Fruit fly (Drosophila melanogaster): ENCODE data around the gene nsl1.

nsl1 gene

DNA sequence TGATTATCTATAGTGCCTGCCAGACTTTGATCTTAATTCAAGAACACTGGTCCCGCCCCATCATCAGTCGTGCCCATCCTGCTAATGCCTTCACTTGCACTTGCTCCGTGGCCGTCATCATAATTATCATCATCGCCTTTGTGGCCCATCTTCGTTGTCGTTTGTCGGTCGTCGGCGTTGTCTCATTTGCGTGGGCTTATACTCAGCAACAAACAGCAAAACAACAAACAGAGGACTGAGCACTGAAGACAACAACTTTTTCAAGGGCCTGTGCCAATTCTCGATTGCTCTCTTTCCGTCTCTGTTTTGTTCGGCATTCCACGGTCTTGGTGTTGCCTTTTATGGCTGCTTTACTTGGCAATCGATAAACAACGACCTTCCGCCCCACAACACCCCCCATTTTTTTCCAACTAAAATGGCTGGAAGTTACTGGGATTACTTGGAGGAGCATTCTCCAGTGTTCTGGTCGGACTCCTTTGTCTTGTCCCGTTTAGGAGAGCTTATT is 14.3 kb downstream of the nsl1 start:
- TF ChIP-seq Crg-1 (GFP tag; optimal IDR thresholded peaks at IDR 0.05), result no peak
- TF ChIP-seq CG33017 (tag; optimal IDR thresholded peaks at IDR 0.05), result no peak
- no peak for TF ChIP-seq kay (GFP tag; ENCODE audit: borderline replicate concordance)
- no peak for TF ChIP-seq CG7101 (tag; optimal IDR thresholded peaks at IDR 0.05)
- TF ChIP-seq pad (GFP tag; optimal IDR thresholded peaks at IDR 0.05), result no peak
- no peak for TF ChIP-seq cnc (optimal IDR thresholded peaks at IDR 0.05)
- TF ChIP-seq CG11617 (GFP tag; optimal IDR thresholded peaks at IDR 0.05), result no peak
- no peak for TF ChIP-seq bab1 (GFP tag; optimal IDR thresholded peaks at IDR 0.05)
- TF ChIP-seq CG7045 (GFP tag; optimal IDR thresholded peaks at IDR 0.05), result no peak
- TF ChIP-seq Mnt (GFP tag; optimal IDR thresholded peaks at IDR 0.05), result no peak
- TF ChIP-seq CG12768 (GFP tag; optimal IDR thresholded peaks at IDR 0.05), result no peak
- no peak for TF ChIP-seq toe (GFP tag; optimal IDR thresholded peaks at IDR 0.05)
- TF ChIP-seq CG5204 (GFP tag; optimal IDR thresholded peaks at IDR 0.05), result no peak
- TF ChIP-seq CG14711 (tag; optimal IDR thresholded peaks at IDR 0.05), result no peak
- no peak for TF ChIP-seq Hr96 (GFP tag; optimal IDR thresholded peaks at IDR 0.05)
- no peak for TF ChIP-seq CG1620 (GFP tag; optimal IDR thresholded peaks at IDR 0.05)
- no peak for TF ChIP-seq cic (GFP tag; optimal IDR thresholded peaks at IDR 0.05)
- no peak for TF ChIP-seq Clk (GFP tag; optimal IDR thresholded peaks at IDR 0.05)

dm6 chr3R:15810369-15810768 is 16.8 kb downstream of the nsl1 start:
- no peak for TF ChIP-seq pad (GFP tag; optimal IDR thresholded peaks at IDR 0.05)
- no peak for TF ChIP-seq toe (GFP tag; optimal IDR thresholded peaks at IDR 0.05)
- no peak for TF ChIP-seq bab1 (GFP tag; optimal IDR thresholded peaks at IDR 0.05)
- no peak for TF ChIP-seq CG7101 (tag; optimal IDR thresholded peaks at IDR 0.05)
- no peak for TF ChIP-seq cnc (optimal IDR thresholded peaks at IDR 0.05)
- TF ChIP-seq CG5204 (GFP tag; optimal IDR thresholded peaks at IDR 0.05), result no peak
- TF ChIP-seq kay (GFP tag; ENCODE audit: borderline replicate concordance), result no peak
- TF ChIP-seq CG12768 (GFP tag; optimal IDR thresholded peaks at IDR 0.05), result no peak
- TF ChIP-seq CG7045 (GFP tag; optimal IDR thresholded peaks at IDR 0.05), result no peak
- TF ChIP-seq CG14711 (tag; optimal IDR thresholded peaks at IDR 0.05), result no peak

- TF ChIP-seq tj (GFP tag; optimal IDR thresholded peaks at IDR 0.05), result no peak
- TF ChIP-seq bab1 (GFP tag; optimal IDR thresholded peaks at IDR 0.05), result peak; percentile 31
These were observed 20.6 kb downstream of the nsl1 start for dm6 chr3R:15814150-15814549.

DNA sequence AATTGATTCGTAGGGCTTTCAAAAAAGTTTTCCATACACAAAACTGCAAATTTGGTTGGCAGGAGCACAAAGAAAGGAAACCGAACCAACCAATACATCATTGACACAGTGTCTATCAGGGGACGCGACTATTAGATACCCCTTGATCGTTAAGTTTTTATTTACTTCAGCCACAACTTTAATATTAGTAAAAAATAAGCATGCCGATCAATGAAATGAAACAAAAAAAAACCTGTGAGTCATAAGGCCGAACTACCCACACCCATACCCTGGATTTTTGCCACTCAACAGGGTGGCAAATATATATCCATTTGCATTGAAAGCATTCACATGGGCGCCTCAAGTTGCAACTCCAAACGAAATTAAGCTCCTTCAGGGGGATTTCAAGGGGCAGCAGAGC is 22.7 kb downstream of the nsl1 start:
- TF ChIP-seq kay (GFP tag; ENCODE audit: borderline replicate concordance), result no peak
- no peak for TF ChIP-seq tj (GFP tag; optimal IDR thresholded peaks at IDR 0.05)
- no peak for TF ChIP-seq CG12768 (GFP tag; optimal IDR thresholded peaks at IDR 0.05)
- no peak for TF ChIP-seq CG7045 (GFP tag; optimal IDR thresholded peaks at IDR 0.05)
- no peak for TF ChIP-seq CG14711 (tag; optimal IDR thresholded peaks at IDR 0.05)
- TF ChIP-seq cnc (optimal IDR thresholded peaks at IDR 0.05), result no peak

DNA sequence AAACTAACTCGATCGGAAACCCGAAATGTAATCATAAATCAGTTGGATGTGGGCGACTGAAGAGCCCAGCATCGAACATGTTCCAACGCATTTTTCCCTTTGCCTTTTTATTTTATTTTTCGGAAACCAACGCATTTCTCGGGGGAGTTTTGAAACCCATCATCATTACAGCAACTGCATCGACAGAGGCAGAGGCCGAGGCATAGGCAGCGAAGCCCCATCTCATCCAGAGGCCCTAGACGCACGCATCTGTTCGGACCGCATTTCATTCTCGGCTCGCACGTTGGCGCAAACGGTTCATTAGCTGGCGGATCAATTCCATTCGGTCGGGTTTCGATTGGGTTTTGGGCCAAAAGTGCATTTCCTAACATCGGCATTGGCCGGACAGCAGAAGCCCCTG is 31.9 kb downstream of the nsl1 start, which contains the start of gene CG4576:
CG4576 (plus strand) TSS at position 227 of the 400 bp plus-strand sequence.
- TF ChIP-seq ovo (GFP tag; optimal IDR thresholded peaks at IDR 0.05) (no peak), cic (GFP tag; optimal IDR thresholded peaks at IDR 0.05) (no peak), CG11617 (GFP tag; optimal IDR thresholded peaks at IDR 0.05) (no peak), bab1 (GFP tag; optimal IDR thresholded peaks at IDR 0.05) (no peak), pad (GFP tag; optimal IDR thresholded peaks at IDR 0.05) (no peak), CG7101 (tag; optimal IDR thresholded peaks at IDR 0.05) (no peak), CG7045 (GFP tag; optimal IDR thresholded peaks at IDR 0.05) (no peak), CG12768 (GFP tag; optimal IDR thresholded peaks at IDR 0.05) (no peak), cnc (optimal IDR thresholded peaks at IDR 0.05) (no peak), Crg-1 (GFP tag; optimal IDR thresholded peaks at IDR 0.05) (no peak), CG14711 (tag; optimal IDR thresholded peaks at IDR 0.05) (no peak), Clk (GFP tag; optimal IDR thresholded peaks at IDR 0.05) (no peak), CG5204 (GFP tag; optimal IDR thresholded peaks at IDR 0.05) (no peak)

- TF ChIP-seq ovo (GFP tag; optimal IDR thresholded peaks at IDR 0.05), result no peak
- no peak for TF ChIP-seq CG33017 (tag; optimal IDR thresholded peaks at IDR 0.05)
- TF ChIP-seq CG5204 (GFP tag; optimal IDR thresholded peaks at IDR 0.05), result no peak
- TF ChIP-seq Clk (GFP tag; optimal IDR thresholded peaks at IDR 0.05), result no peak
- TF ChIP-seq kay (GFP tag; ENCODE audit: borderline replicate concordance), result peak; percentile 20
These were observed 34.0 kb downstream of the nsl1 start for dm6 chr3R:15827559-15827958.

- no peak for TF ChIP-seq pad (GFP tag; optimal IDR thresholded peaks at IDR 0.05)
These were observed 38.9 kb downstream of the nsl1 start, which contains the start of gene rec for dm6 chr3R:15832525-15832924. Gene rec (minus strand): TSS chr3R:15832632.

dm6 chr3R:15833332-15833731 is 39.8 kb downstream of the nsl1 start, which contains the start of gene CG43318:
Gene CG43318 (minus strand): TSS chr3R:15833432.
- TF ChIP-seq CG7101 (tag; optimal IDR thresholded peaks at IDR 0.05) (no peak), CG1620 (GFP tag; optimal IDR thresholded peaks at IDR 0.05) (no peak), cnc (optimal IDR thresholded peaks at IDR 0.05) (no peak), CG5204 (GFP tag; optimal IDR thresholded peaks at IDR 0.05) (no peak), Crg-1 (GFP tag; optimal IDR thresholded peaks at IDR 0.05) (no peak), CG12768 (GFP tag; optimal IDR thresholded peaks at IDR 0.05) (no peak), cic (GFP tag; optimal IDR thresholded peaks at IDR 0.05) (no peak), ovo (GFP tag; optimal IDR thresholded peaks at IDR 0.05) (no peak), toe (GFP tag; optimal IDR thresholded peaks at IDR 0.05) (no peak), pad (GFP tag; optimal IDR thresholded peaks at IDR 0.05) (no peak), tj (GFP tag; optimal IDR thresholded peaks at IDR 0.05) (no peak)

Data from whole organism, adult.